Fruit fly (Drosophila melanogaster) whole organism, embryonic: ENCODE results near the gene Gdi.

Experiments used
- BtbVII ChIP-seq: fragments of 200-800 bp; sonication (Bioruptor generic); optimal IDR thresholded peaks from 3 replicates; lab custom pipeline; 2017; ENCODE audit warnings: missing biosample characterization, mild to moderate bottlenecking, missing genetic modification characterization
- CG10209 ChIP-seq: fragments of 200-800 bp; sonication (Bioruptor generic); optimal IDR thresholded peaks from 3 replicates; lab custom pipeline; 2017; ENCODE audit warnings: missing biosample characterization, mild to moderate bottlenecking, missing genetic modification characterization, missing genetic modification reagents
- CG10959 ChIP-seq: fragments of 200-800 bp; sonication (Bioruptor generic); IDR thresholded peaks from 2 replicates; pipeline ENCODE4 v1.3.6; 2022; ENCODE audit warnings: missing biosample characterization, missing genetic modification characterization
- CG10979 ChIP-seq: fragments of 200-800 bp; sonication (Bioruptor generic); optimal IDR thresholded peaks from 2 replicates; lab custom pipeline; 2018; ENCODE audit warnings: missing biosample characterization, mild to moderate bottlenecking, missing genetic modification characterization, moderate library complexity
- CG11456 ChIP-seq: fragments of 200-800 bp; sonication (Bioruptor generic); IDR thresholded peaks from 3 replicates; pipeline ENCODE4 v1.3.6; 2022; ENCODE audit warnings: missing biosample characterization, missing genetic modification characterization
- CG11696 ChIP-seq: fragments of 200-800 bp; sonication (Bioruptor generic); IDR thresholded peaks from 2 replicates; pipeline ENCODE4 v1.3.6; 2022; ENCODE audit warnings: missing biosample characterization, missing genetic modification characterization
- CG13424 ChIP-seq: fragments of 200-800 bp; sonication (Bioruptor generic); optimal IDR thresholded peaks from 2 replicates; lab custom pipeline; 2019; ENCODE audit warnings: missing biosample characterization, mild to moderate bottlenecking, missing genetic modification characterization, moderate library complexity
- CG15011 ChIP-seq: fragments of 200-800 bp; sonication (Bioruptor generic); optimal IDR thresholded peaks from 3 replicates; lab custom pipeline; 2018; ENCODE audit warnings: missing biosample characterization, mild to moderate bottlenecking, missing genetic modification characterization
- CG15073 ChIP-seq: fragments of 200-800 bp; sonication (Bioruptor generic); optimal IDR thresholded peaks from 2 replicates; lab custom pipeline; 2016; ENCODE audit warnings: missing biosample characterization, missing genetic modification characterization
- CG16815 ChIP-seq: fragments of 200-800 bp; sonication (Bioruptor generic); optimal IDR thresholded peaks from 3 replicates; lab custom pipeline; 2017; ENCODE audit warnings: missing biosample characterization, mild to moderate bottlenecking, missing genetic modification characterization
- CG17186 ChIP-seq: fragments of 200-800 bp; sonication (Bioruptor generic); optimal IDR thresholded peaks from 3 replicates; lab custom pipeline; 2017; ENCODE audit warnings: missing biosample characterization, missing genetic modification reagents, missing genetic modification characterization
- CG17359 ChIP-seq: fragments of 200-800 bp; sonication (Bioruptor generic); optimal IDR thresholded peaks from 3 replicates; lab custom pipeline; 2018; ENCODE audit warnings: missing biosample characterization, mild to moderate bottlenecking, missing genetic modification characterization, moderate library complexity
- CG31365 ChIP-seq: fragments of 200-800 bp; sonication (Bioruptor generic); optimal IDR thresholded peaks from 2 replicates; lab custom pipeline; 2018; ENCODE audit warnings: missing biosample characterization, mild to moderate bottlenecking, missing genetic modification characterization
- CG4282 ChIP-seq: fragments of 200-800 bp; sonication (Bioruptor generic); optimal IDR thresholded peaks from 2 replicates; lab custom pipeline; 2016; ENCODE audit warnings: missing biosample characterization, missing genetic modification characterization
- CG4854 ChIP-seq: fragments of 200-800 bp; sonication (Bioruptor generic); optimal IDR thresholded peaks from 2 replicates; lab custom pipeline; 2016; ENCODE audit warnings: missing biosample characterization, missing genetic modification characterization, inconsistent platforms
- Chrac-16 ChIP-seq: fragments of 200-800 bp; sonication (Bioruptor generic); optimal IDR thresholded peaks from 3 replicates; lab custom pipeline; 2016; ENCODE audit warnings: missing biosample characterization, missing genetic modification characterization
- CrebB ChIP-seq: fragments of 200-800 bp; sonication (Bioruptor generic); optimal IDR thresholded peaks from 3 replicates; lab custom pipeline; 2018; ENCODE audit warnings: missing biosample characterization, mild to moderate bottlenecking, missing genetic modification characterization
- Deaf1 ChIP-seq: fragments of 200-800 bp; optimal IDR thresholded peaks from 3 replicates; lab custom pipeline; 2019; ENCODE audit warnings: missing biosample characterization, mild to moderate bottlenecking, missing genetic modification characterization, moderate library complexity
- Dll ChIP-seq: fragments of 200-800 bp; sonication (Bioruptor generic); IDR thresholded peaks from 4 replicates; pipeline ENCODE4 v1.3.6; 2022; ENCODE audit warnings: missing biosample characterization, missing genetic modification characterization; ENCODE audit not compliant: partially characterized antibody
- Doc2 ChIP-seq: fragments of 200-800 bp; sonication (Bioruptor generic); IDR thresholded peaks from 2 replicates; pipeline ENCODE4 v1.3.6; 2022; ENCODE audit warnings: missing biosample characterization, missing genetic modification characterization
- HLHmδ ChIP-seq: fragments of 200-800 bp; sonication (Bioruptor generic); optimal IDR thresholded peaks from 2 replicates; lab custom pipeline; 2018; ENCODE audit warnings: missing biosample characterization, mild to moderate bottlenecking, missing genetic modification characterization, moderate library complexity
- Hsf ChIP-seq: fragments of 200-800 bp; sonication (Bioruptor generic); optimal IDR thresholded peaks from 3 replicates; lab custom pipeline; 2016; ENCODE audit warnings: missing biosample characterization, missing genetic modification characterization
- Jarid2 ChIP-seq: fragments of 200-800 bp; sonication (Bioruptor generic); optimal IDR thresholded peaks from 3 replicates; lab custom pipeline; 2017; ENCODE audit warnings: mild to moderate bottlenecking, missing biosample characterization, missing genetic modification reagents, missing genetic modification characterization
- NfI ChIP-seq: fragments of 200-800 bp; sonication (Bioruptor generic); optimal IDR thresholded peaks from 3 replicates; lab custom pipeline; 2018; ENCODE audit warnings: missing biosample characterization, mild to moderate bottlenecking, missing genetic modification characterization, moderate library complexity
- Opbp ChIP-seq: fragments of 200-800 bp; sonication (Bioruptor generic); IDR thresholded peaks from 3 replicates; pipeline ENCODE4 v1.3.6; 2022; ENCODE audit warnings: missing biosample characterization, missing genetic modification characterization; ENCODE audit not compliant: partially characterized antibody
- Ptx1 ChIP-seq: fragments of 200-800 bp; sonication (Bioruptor generic); IDR thresholded peaks from 2 replicates; pipeline ENCODE4 v1.3.6; 2022; ENCODE audit warnings: missing biosample characterization, missing genetic modification characterization
- Ravus ChIP-seq: fragments of 200-800 bp; sonication (Bioruptor generic); IDR thresholded peaks from 2 replicates; pipeline ENCODE4 v1.3.6; 2022; ENCODE audit warnings: missing biosample characterization, missing genetic modification characterization
- TFAM ChIP-seq: fragments of 200-800 bp; sonication (Bioruptor generic); optimal IDR thresholded peaks from 2 replicates; lab custom pipeline; 2017; ENCODE audit warnings: missing biosample characterization, missing genetic modification characterization, inconsistent platforms
- az2 ChIP-seq: fragments of 200-800 bp; sonication (Bioruptor generic); optimal IDR thresholded peaks from 3 replicates; lab custom pipeline; 2016; ENCODE audit warnings: missing biosample characterization, missing genetic modification characterization
- bab2 ChIP-seq: fragments of 200-800 bp; sonication (Bioruptor generic); optimal IDR thresholded peaks from 2 replicates; lab custom pipeline; 2016; ENCODE audit warnings: missing biosample characterization, missing genetic modification characterization
- bcd ChIP-seq: fragments of 200-800 bp; sonication (Bioruptor generic); optimal IDR thresholded peaks from 2 replicates; lab custom pipeline; 2017; ENCODE audit warnings: missing biosample characterization, mild to moderate bottlenecking, missing genetic modification characterization
- cas ChIP-seq: fragments of 200-800 bp; sonication (Bioruptor generic); IDR thresholded peaks from 2 replicates; pipeline ENCODE4 v1.3.6; 2022; ENCODE audit warnings: missing biosample characterization, missing genetic modification characterization
- cato ChIP-seq: fragments of 200-800 bp; sonication (Bioruptor generic); optimal IDR thresholded peaks from 2 replicates; lab custom pipeline; 2016; ENCODE audit warnings: missing biosample characterization, missing genetic modification characterization, borderline replicate concordance
- chn ChIP-seq: fragments of 200-800 bp; sonication (Bioruptor generic); optimal IDR thresholded peaks from 2 replicates; lab custom pipeline; 2016; ENCODE audit warnings: missing biosample characterization, missing genetic modification characterization
- dan ChIP-seq: fragments of 200-800 bp; sonication (Bioruptor generic); IDR thresholded peaks from 2 replicates; pipeline ENCODE4 v1.3.6; 2022; ENCODE audit warnings: missing biosample characterization, missing genetic modification characterization
- fd3F ChIP-seq: fragments of 200-800 bp; sonication (Bioruptor generic); optimal IDR thresholded peaks from 2 replicates; lab custom pipeline; 2018; ENCODE audit warnings: missing biosample characterization, mild to moderate bottlenecking, missing genetic modification characterization, moderate library complexity
- gro ChIP-seq: fragments of 200-800 bp; sonication (Bioruptor generic); optimal IDR thresholded peaks from 2 replicates; lab custom pipeline; 2016; ENCODE audit warnings: missing biosample characterization, missing genetic modification characterization
- hth ChIP-seq: fragments of >200 bp; optimal IDR thresholded peaks from 2 replicates; lab custom pipeline; 2017; ENCODE audit warnings: inconsistent platforms
- lilli ChIP-seq: fragments of 200-800 bp; sonication (Bioruptor generic); optimal IDR thresholded peaks from 3 replicates; lab custom pipeline; 2016; ENCODE audit warnings: missing biosample characterization, missing genetic modification characterization
- luna ChIP-seq: fragments of 200-800 bp; sonication (Bioruptor generic); optimal IDR thresholded peaks from 2 replicates; lab custom pipeline; 2016; ENCODE audit warnings: missing biosample characterization, missing genetic modification characterization
- nmo ChIP-seq: fragments of 200-800 bp; sonication (Bioruptor generic); optimal IDR thresholded peaks from 2 replicates; lab custom pipeline; 2018; ENCODE audit warnings: missing biosample characterization, mild to moderate bottlenecking, missing genetic modification characterization, moderate library complexity
- oc ChIP-seq: fragments of 200-800 bp; sonication (Bioruptor generic); optimal IDR thresholded peaks from 2 replicates; lab custom pipeline; 2018; ENCODE audit warnings: missing biosample characterization, mild to moderate bottlenecking, missing genetic modification characterization, moderate library complexity
- p53 ChIP-seq: fragments of 200-800 bp; sonication (Bioruptor generic); optimal IDR thresholded peaks from 2 replicates; lab custom pipeline; 2016; ENCODE audit warnings: missing biosample characterization, missing genetic modification characterization
- peb ChIP-seq: fragments of 200-800 bp; sonication (Bioruptor generic); IDR thresholded peaks from 2 replicates; pipeline ENCODE4 v1.3.6; 2022; ENCODE audit warnings: missing biosample characterization, missing genetic modification characterization
- seq ChIP-seq: fragments of 200-800 bp; sonication (Bioruptor generic); IDR thresholded peaks from 2 replicates; pipeline ENCODE4 v1.3.6; 2022; ENCODE audit warnings: missing biosample characterization, missing genetic modification characterization
- toy ChIP-seq: fragments of 200-800 bp; sonication (Bioruptor generic); IDR thresholded peaks from 2 replicates; pipeline ENCODE4 v1.3.6; 2022; ENCODE audit warnings: missing biosample characterization, missing genetic modification characterization
- unc-4 ChIP-seq: fragments of 200-800 bp; sonication (Bioruptor generic); IDR thresholded peaks from 2 replicates; pipeline ENCODE4 v1.3.6; 2022; ENCODE audit warnings: missing biosample characterization, missing genetic modification characterization; ENCODE audit not compliant: partially characterized antibody
- wor ChIP-seq: fragments of 200-800 bp; sonication (Bioruptor generic); IDR thresholded peaks from 2 replicates; pipeline ENCODE4 v1.3.6; 2022; ENCODE audit warnings: missing biosample characterization, missing genetic modification characterization
- zfh2 ChIP-seq: fragments of 200-800 bp; sonication (Bioruptor generic); optimal IDR thresholded peaks from 2 replicates; lab custom pipeline; 2016; ENCODE audit warnings: missing biosample characterization, missing genetic modification characterization

The Gdi gene

dm6 chr2L:9498185-9498984 lies 3.7 kb upstream of the Gdi start (continued):
- TF ChIP-seq cato (GFP tag; lab: Kevin White, UChicago), result peak; percentile 1
- TF ChIP-seq CG31365 (tag; lab: Kevin White, UChicago), result no peak
- TF ChIP-seq toy (GFP tag; lab: Robert Waterston, UW), result no peak
- peak; percentile 20 for TF ChIP-seq CG4854 (GFP tag; lab: Kevin White, UChicago)
- TF ChIP-seq CG15011 (GFP tag; lab: Kevin White, UChicago), result peak; percentile 25
- TF ChIP-seq CG11696 (GFP tag; lab: Robert Waterston, UW), result 0 out of 2 replicates have a peak, but pooled peaks have one; percentile 18
- TF ChIP-seq HLHmδ (GFP tag; lab: Kevin White, UChicago), result no peak
- TF ChIP-seq Deaf1 (tag; lab: Kevin White, UChicago), result peak; percentile 44
- TF ChIP-seq peb (GFP tag; lab: Robert Waterston, UW), result 0 out of 2 replicates have a peak, but pooled peaks have one; percentile 34
- peak; percentile 78 for TF ChIP-seq nmo (GFP tag; lab: Kevin White, UChicago)
- TF ChIP-seq Ptx1, result peak; percentile 73
- peak; percentile 58; the same call in 1 of the 3 replicates for TF ChIP-seq CG11456 (GFP tag; lab: Robert Waterston, UW)
- TF ChIP-seq CG15073 (GFP tag; lab: Kevin White, UChicago), result no peak
- peak; percentile 41 for TF ChIP-seq zfh2 (GFP tag; lab: Kevin White, UChicago)
- TF ChIP-seq p53 (GFP tag; lab: Kevin White, UChicago), result no peak
- no peak for TF ChIP-seq CG4282
- TF ChIP-seq Chrac-16 (GFP tag; lab: Kevin White, UChicago), result peak; percentile 47
- TF ChIP-seq cas (GFP tag; lab: Robert Waterston, UW), result no peak
- TF ChIP-seq Jarid2 (GFP tag; lab: Kevin White, UChicago), result peak; percentile 24
- TF ChIP-seq TFAM (GFP tag; lab: Kevin White, UChicago), result no peak
- TF ChIP-seq dan (GFP tag; lab: Robert Waterston, UW), result no peak
- peak; percentile 76 for TF ChIP-seq bab2 (GFP tag; lab: Kevin White, UChicago)
- TF ChIP-seq oc, result no peak
- no peak for TF ChIP-seq Dll (GFP tag; lab: Robert Waterston, UW)
- no peak for TF ChIP-seq CG10959 (GFP tag; lab: Robert Waterston, UW)
- TF ChIP-seq CrebB (tag; lab: Kevin White, UChicago), result peak; percentile 34
- TF ChIP-seq lilli (GFP tag; lab: Kevin White, UChicago), result peak; percentile 71
- TF ChIP-seq CG17186 (GFP tag; lab: Kevin White, UChicago), result no peak
- TF ChIP-seq CG10209 (GFP tag; lab: Kevin White, UChicago), result peak; percentile 75
- TF ChIP-seq CG10979 (tag; lab: Kevin White, UChicago), result peak; percentile 60
- peak; percentile 8 for TF ChIP-seq luna
- peak; percentile 63 for TF ChIP-seq Hsf (GFP tag; lab: Kevin White, UChicago)
- TF ChIP-seq Ravus (GFP tag; lab: Robert Waterston, UW), result peak; percentile 18; the same call in 1 of the 2 replicates
- peak; percentile 48 for TF ChIP-seq BtbVII (GFP tag; lab: Kevin White, UChicago)
- TF ChIP-seq CG17359 (tag; lab: Kevin White, UChicago), result peak; percentile 78
- no peak for TF ChIP-seq wor (GFP tag; lab: Robert Waterston, UW)
- TF ChIP-seq seq (GFP tag; lab: Robert Waterston, UW), result 0 out of 2 replicates have a peak, but pooled peaks have one; percentile 40
- TF ChIP-seq unc-4 (GFP tag; lab: Robert Waterston, UW), result no peak
- TF ChIP-seq fd3F (GFP tag; lab: Kevin White, UChicago), result peak; percentile 38
- no peak for TF ChIP-seq Opbp
- TF ChIP-seq gro, result peak; percentile 52
- TF ChIP-seq hth (lab: Kevin White, UChicago), result no peak
- peak; percentile 32 for TF ChIP-seq CG13424 (tag; lab: Kevin White, UChicago)
- peak; percentile 68 for TF ChIP-seq bcd (GFP tag; lab: Kevin White, UChicago)
- peak; percentile 49 for TF ChIP-seq NfI (GFP tag; lab: Kevin White, UChicago)
- no peak for TF ChIP-seq Doc2
- TF ChIP-seq chn (GFP tag; lab: Kevin White, UChicago), result peak; percentile 12
- TF ChIP-seq az2 (GFP tag; lab: Kevin White, UChicago), result peak; percentile 57
- no peak for TF ChIP-seq CG16815 (GFP tag; lab: Kevin White, UChicago)
